Worm (Caenorhabditis elegans) whole organism, early embryonic: ENCODE measurements around the gene arr-1.

Experiments
- B0310.2 ChIP-seq: sonication (generic microtip); optimal IDR thresholded peaks from 2 replicates; lab custom pipeline; 2016; ENCODE audit warnings: mild to moderate bottlenecking, missing genetic modification characterization, missing compliant biosample characterization
- F13C5.2 ChIP-seq: sonication (generic microtip); optimal IDR thresholded peaks from 2 replicates; lab custom pipeline; 2017; ENCODE audit warnings: mild to moderate bottlenecking, missing genetic modification characterization, inconsistent platforms, missing compliant biosample characterization
- aly-1 ChIP-seq: sonication (generic microtip); optimal IDR thresholded peaks from 2 replicates; lab custom pipeline; 2016; ENCODE audit warnings: missing genetic modification characterization, missing compliant biosample characterization
- ama-1 ChIP-seq: fragments of 150-350 bp; optimal IDR thresholded peaks from 2 replicates; lab custom pipeline; 2014
- ceh-36 ChIP-seq: sonication (generic microtip); optimal IDR thresholded peaks from 2 replicates; lab custom pipeline; 2016; ENCODE audit warnings: missing genetic modification characterization, inconsistent platforms, missing compliant biosample characterization
- flt-1 ChIP-seq: fragments of 200-800 bp; sonication (Bioruptor generic); IDR thresholded peaks from 2 replicates; pipeline ENCODE4 v1.3.6; 2022; ENCODE audit warnings: missing genetic modification characterization, missing compliant biosample characterization
- hmg-4 ChIP-seq: fragments of 200-800 bp; sonication (Bioruptor generic); optimal IDR thresholded peaks from 2 replicates; lab custom pipeline; 2018; ENCODE audit warnings: mild to moderate bottlenecking, missing genetic modification characterization, missing compliant biosample characterization
- pes-1 ChIP-seq: fragments of 200-800 bp; sonication (Bioruptor generic); IDR thresholded peaks from 2 replicates; pipeline ENCODE4 v1.3.6; 2022; ENCODE audit warnings: missing genetic modification reagents, missing genetic modification characterization, missing compliant biosample characterization
- scrt-1 ChIP-seq: fragments of 200-800 bp; sonication (Bioruptor generic); IDR thresholded peaks from 2 replicates; pipeline ENCODE4 v1.3.6; 2022; ENCODE audit warnings: missing genetic modification characterization, missing compliant biosample characterization
- sea-1 ChIP-seq: fragments of 200-800 bp; sonication (Bioruptor generic); conservative IDR thresholded peaks from 2 replicates; pipeline ENCODE4 v1.3.6; 2022; ENCODE audit warnings: missing genetic modification characterization, missing compliant biosample characterization
- tbx-11 ChIP-seq: fragments of 200-800 bp; sonication (Bioruptor generic); IDR thresholded peaks from 2 replicates; pipeline ENCODE4 v1.3.6; 2022; ENCODE audit warnings: missing genetic modification characterization, missing compliant biosample characterization
- tbx-37 ChIP-seq: fragments of 200-800 bp; sonication (Bioruptor generic); conservative IDR thresholded peaks from 2 replicates; pipeline ENCODE4 v1.3.6; 2022; ENCODE audit warnings: missing genetic modification reagents, missing genetic modification characterization, missing compliant biosample characterization
- tra-4 ChIP-seq: sonication (generic microtip); optimal IDR thresholded peaks from 2 replicates; lab custom pipeline; 2017; ENCODE audit warnings: missing genetic modification characterization, missing compliant biosample characterization

ce11 chrX:991274-991673 lies 40.7 kb downstream of the arr-1 start, which contains the start of the genes C09E10.3 and dgk-1:
- TF ChIP-seq hmg-4 (no peak), sea-1 (GFP tag; lab: Robert Waterston, UW) (no peak), aly-1 (tag; lab: Kevin White, UChicago) (no peak), flt-1 (no peak), tra-4 (tag; lab: Kevin White, UChicago) (no peak), ama-1 (lab: Kevin White, UChicago) (no peak), tbx-37 (GFP tag; lab: Robert Waterston, UW) (no peak), pes-1 (GFP tag; lab: Robert Waterston, UW) (no peak), B0310.2 (tag; lab: Kevin White, UChicago) (no peak), scrt-1 (GFP tag; lab: Robert Waterston, UW) (no peak), ceh-36 (tag; lab: Kevin White, UChicago) (no peak), F13C5.2 (tag; lab: Kevin White, UChicago) (no peak), tbx-11 (GFP tag; lab: Robert Waterston, UW) (no peak)
